Fruit fly (Drosophila melanogaster) whole organism, embryonic: Measurements from ENCODE around the gene Glut4EF.
A peak's percentile ranks its signal among the peaks of the same experiment; 100 is the strongest.

Experiments used
- CG10431 ChIP-seq: fragments of 200-800 bp; sonication (Bioruptor generic); optimal IDR thresholded peaks from 3 replicates; lab custom pipeline; 2018; ENCODE audit warnings: missing biosample characterization, mild to moderate bottlenecking, missing genetic modification characterization
- CG11398 ChIP-seq: fragments of 200-800 bp; sonication (Bioruptor generic); optimal IDR thresholded peaks from 2 replicates; lab custom pipeline; 2016; ENCODE audit warnings: missing biosample characterization, missing genetic modification characterization
- CG11504 ChIP-seq: fragments of 200-800 bp; sonication (Bioruptor generic); optimal IDR thresholded peaks from 3 replicates; lab custom pipeline; 2019; ENCODE audit warnings: missing biosample characterization, mild to moderate bottlenecking, missing genetic modification characterization, moderate library complexity
- CG11723 ChIP-seq: fragments of 200-800 bp; sonication (Bioruptor generic); optimal IDR thresholded peaks from 2 replicates; lab custom pipeline; 2017; ENCODE audit warnings: missing biosample characterization, mild to moderate bottlenecking, missing genetic modification characterization
- CG12236 ChIP-seq: fragments of 200-800 bp; sonication (Bioruptor generic); optimal IDR thresholded peaks from 2 replicates; lab custom pipeline; 2016; ENCODE audit warnings: missing biosample characterization, missing genetic modification characterization
- CG12769 ChIP-seq: fragments of 200-800 bp; sonication (Bioruptor generic); optimal IDR thresholded peaks from 2 replicates; lab custom pipeline; 2019; ENCODE audit warnings: missing biosample characterization, mild to moderate bottlenecking, missing genetic modification characterization, moderate library complexity
- CG14441 ChIP-seq: fragments of 200-800 bp; sonication (Bioruptor generic); IDR thresholded peaks from 2 replicates; pipeline ENCODE4 v1.3.6; 2022; ENCODE audit warnings: missing biosample characterization, missing genetic modification characterization
- CG16813 ChIP-seq: fragments of 200-800 bp; sonication (Bioruptor generic); IDR thresholded peaks from 3 replicates; pipeline ENCODE4 v1.3.6; 2022; ENCODE audit warnings: missing biosample characterization, missing genetic modification characterization; ENCODE audit not compliant: partially characterized antibody
- CG17802 ChIP-seq: fragments of 200-800 bp; sonication (Bioruptor generic); optimal IDR thresholded peaks from 2 replicates; lab custom pipeline; 2018; ENCODE audit warnings: missing biosample characterization, mild to moderate bottlenecking, missing genetic modification characterization, moderate library complexity
- CG18619 ChIP-seq: fragments of 200-800 bp; sonication (Bioruptor generic); optimal IDR thresholded peaks from 3 replicates; lab custom pipeline; 2017; ENCODE audit warnings: missing biosample characterization, mild to moderate bottlenecking, missing genetic modification characterization
- CG2116 ChIP-seq: fragments of 200-800 bp; sonication (Bioruptor generic); optimal IDR thresholded peaks from 3 replicates; lab custom pipeline; 2018; ENCODE audit warnings: missing biosample characterization, mild to moderate bottlenecking, missing genetic modification characterization
- CG2202 ChIP-seq: fragments of 200-800 bp; sonication (Bioruptor generic); optimal IDR thresholded peaks from 2 replicates; lab custom pipeline; 2018; ENCODE audit warnings: missing biosample characterization, mild to moderate bottlenecking, missing genetic modification characterization
- CG30431 ChIP-seq: fragments of 200-800 bp; sonication (Bioruptor generic); optimal IDR thresholded peaks from 2 replicates; lab custom pipeline; 2017; ENCODE audit warnings: missing biosample characterization, missing genetic modification characterization
- CG31365 ChIP-seq: fragments of 200-800 bp; sonication (Bioruptor generic); optimal IDR thresholded peaks from 2 replicates; lab custom pipeline; 2018; ENCODE audit warnings: missing biosample characterization, mild to moderate bottlenecking, missing genetic modification characterization
- CG33557 ChIP-seq: fragments of 200-800 bp; sonication (Bioruptor generic); optimal IDR thresholded peaks from 2 replicates; lab custom pipeline; 2019; ENCODE audit warnings: missing biosample characterization, mild to moderate bottlenecking, missing genetic modification characterization, moderate library complexity
- CG4360 ChIP-seq: fragments of 200-800 bp; sonication (Bioruptor generic); IDR thresholded peaks from 2 replicates; pipeline ENCODE4 v1.3.6; 2022; ENCODE audit warnings: missing biosample characterization, missing genetic modification characterization
- CG4730 ChIP-seq: fragments of 200-800 bp; sonication (Bioruptor generic); IDR thresholded peaks from 2 replicates; pipeline ENCODE4 v1.3.6; 2022; ENCODE audit warnings: missing biosample characterization, missing genetic modification characterization
- CG5180 ChIP-seq: fragments of 200-800 bp; sonication (Bioruptor generic); optimal IDR thresholded peaks from 3 replicates; lab custom pipeline; 2017; ENCODE audit warnings: missing biosample characterization, missing genetic modification characterization, mild to moderate bottlenecking, moderate library complexity, missing genetic modification reagents
- CG6654 ChIP-seq: fragments of 200-800 bp; sonication (Bioruptor generic); optimal IDR thresholded peaks from 2 replicates; lab custom pipeline; 2017; ENCODE audit warnings: missing biosample characterization, mild to moderate bottlenecking, missing genetic modification characterization
- CG6765 ChIP-seq: fragments of 200-800 bp; sonication (Bioruptor generic); optimal IDR thresholded peaks from 3 replicates; lab custom pipeline; 2017; ENCODE audit warnings: missing biosample characterization, mild to moderate bottlenecking, missing genetic modification characterization
- CG6854 ChIP-seq: fragments of 200-800 bp; sonication (Bioruptor generic); optimal IDR thresholded peaks from 3 replicates; lab custom pipeline; 2017; ENCODE audit warnings: missing biosample characterization, mild to moderate bottlenecking, missing genetic modification characterization
- CG7271 ChIP-seq: fragments of 200-800 bp; sonication (Bioruptor generic); optimal IDR thresholded peaks from 2 replicates; lab custom pipeline; 2018; ENCODE audit warnings: missing biosample characterization, mild to moderate bottlenecking, missing genetic modification characterization, moderate library complexity
- CG8944 ChIP-seq: fragments of 200-800 bp; sonication (Bioruptor generic); optimal IDR thresholded peaks from 3 replicates; lab custom pipeline; 2016; ENCODE audit warnings: missing biosample characterization, missing genetic modification characterization
- CG9727 ChIP-seq: fragments of 200-800 bp; sonication (Bioruptor generic); optimal IDR thresholded peaks from 3 replicates; lab custom pipeline; 2017; ENCODE audit warnings: missing biosample characterization, mild to moderate bottlenecking, missing genetic modification characterization
- CkIIα-i1 ChIP-seq: fragments of 200-800 bp; sonication (Bioruptor generic); IDR thresholded peaks from 2 replicates; pipeline ENCODE4 v1.3.6; 2022; ENCODE audit warnings: missing biosample characterization, missing genetic modification characterization
- Dip2 ChIP-seq: fragments of 200-800 bp; sonication (Bioruptor generic); IDR thresholded peaks from 2 replicates; pipeline ENCODE4 v1.3.6; 2022; ENCODE audit warnings: missing biosample characterization, missing genetic modification characterization
- Gsc ChIP-seq: fragments of 200-800 bp; sonication (Bioruptor generic); IDR thresholded peaks from 2 replicates; pipeline ENCODE4 v1.3.6; 2022; ENCODE audit warnings: missing biosample characterization, missing genetic modification characterization
- H2.0 ChIP-seq: fragments of 200-800 bp; sonication (Bioruptor generic); IDR thresholded peaks from 2 replicates; pipeline ENCODE4 v1.3.6; 2022; ENCODE audit warnings: missing biosample characterization, missing genetic modification characterization
- Meics ChIP-seq: fragments of 200-800 bp; sonication (Bioruptor generic); optimal IDR thresholded peaks from 2 replicates; lab custom pipeline; 2017; ENCODE audit warnings: missing biosample characterization, mild to moderate bottlenecking, missing genetic modification characterization
- NC2α ChIP-seq: fragments of 200-800 bp; sonication (Bioruptor generic); optimal IDR thresholded peaks from 2 replicates; lab custom pipeline; 2016; ENCODE audit warnings: missing biosample characterization, missing genetic modification characterization
- ap ChIP-seq: fragments of 200-800 bp; sonication (Bioruptor generic); IDR thresholded peaks from 2 replicates; pipeline ENCODE4 v1.3.6; 2022; ENCODE audit warnings: missing biosample characterization, missing genetic modification characterization
- crc ChIP-seq: fragments of 200-800 bp; sonication (Bioruptor generic); optimal IDR thresholded peaks from 2 replicates; lab custom pipeline; 2016; ENCODE audit warnings: missing biosample characterization, missing genetic modification characterization
- dmrt11E ChIP-seq: fragments of 200-800 bp; sonication (Bioruptor generic); optimal IDR thresholded peaks from 3 replicates; lab custom pipeline; 2018; ENCODE audit warnings: missing biosample characterization, mild to moderate bottlenecking, missing genetic modification characterization, moderate library complexity
- emc ChIP-seq: fragments of 200-800 bp; sonication (Bioruptor generic); optimal IDR thresholded peaks from 2 replicates; lab custom pipeline; 2016; ENCODE audit warnings: missing biosample characterization, missing genetic modification characterization
- ewg ChIP-seq: fragments of 200-800 bp; sonication (Bioruptor generic); optimal IDR thresholded peaks from 3 replicates; lab custom pipeline; 2017; ENCODE audit warnings: mild to moderate bottlenecking, missing biosample characterization, missing genetic modification reagents, missing genetic modification characterization
- fu2 ChIP-seq: fragments of 200-800 bp; sonication (Bioruptor generic); optimal IDR thresholded peaks from 2 replicates; lab custom pipeline; 2016; ENCODE audit warnings: missing biosample characterization, missing genetic modification characterization
- grn ChIP-seq: fragments of 200-800 bp; sonication (Bioruptor generic); optimal IDR thresholded peaks from 3 replicates; lab custom pipeline; 2017; ENCODE audit warnings: missing biosample characterization, missing genetic modification characterization
- gt ChIP-seq: fragments of 200-800 bp; sonication (Bioruptor generic); IDR thresholded peaks from 2 replicates; pipeline ENCODE4 v1.3.6; 2022; ENCODE audit warnings: missing biosample characterization, missing genetic modification characterization
- hb ChIP-seq: fragments of 200-800 bp; sonication (Bioruptor generic); IDR thresholded peaks from 3 replicates; pipeline ENCODE4 v1.3.6; 2022; ENCODE audit warnings: missing biosample characterization, missing genetic modification characterization; ENCODE audit not compliant: partially characterized antibody
- kay ChIP-seq: fragments of 200-800 bp; sonication (Bioruptor generic); optimal IDR thresholded peaks from 2 replicates; lab custom pipeline; 2016; ENCODE audit warnings: missing biosample characterization, missing genetic modification characterization
- lab ChIP-seq: fragments of 200-800 bp; sonication (Bioruptor generic); optimal IDR thresholded peaks from 3 replicates; lab custom pipeline; 2017; ENCODE audit warnings: missing biosample characterization, missing genetic modification characterization, mild to moderate bottlenecking, moderate library complexity, missing genetic modification reagents
- maf-S ChIP-seq: fragments of 200-800 bp; sonication (Bioruptor generic); optimal IDR thresholded peaks from 2 replicates; lab custom pipeline; 2016; ENCODE audit warnings: missing biosample characterization, missing genetic modification characterization
- odd ChIP-seq: fragments of 200-800 bp; sonication (Bioruptor generic); optimal IDR thresholded peaks from 2 replicates; lab custom pipeline; 2017; ENCODE audit warnings: missing biosample characterization, mild to moderate bottlenecking, missing genetic modification characterization
- onecut ChIP-seq: fragments of 200-800 bp; sonication (Bioruptor generic); IDR thresholded peaks from 2 replicates; pipeline ENCODE4 v1.3.6; 2022; ENCODE audit warnings: missing biosample characterization, missing genetic modification characterization
- psq ChIP-seq: fragments of 200-800 bp; sonication (Bioruptor generic); optimal IDR thresholded peaks from 2 replicates; lab custom pipeline; 2017; ENCODE audit warnings: missing biosample characterization, missing genetic modification characterization
- pzg ChIP-seq: fragments of 200-800 bp; sonication (Bioruptor generic); optimal IDR thresholded peaks from 3 replicates; lab custom pipeline; 2018; ENCODE audit warnings: missing biosample characterization, mild to moderate bottlenecking, missing genetic modification characterization, moderate library complexity
- sens ChIP-seq: fragments of 200-800 bp; sonication (Bioruptor generic); peaks from one replicate; lab custom pipeline; 2016; ENCODE audit warnings: missing biosample characterization, missing genetic modification characterization
- slp2 ChIP-seq: fragments of 200-800 bp; sonication (Bioruptor generic); optimal IDR thresholded peaks from 2 replicates; lab custom pipeline; 2016; ENCODE audit warnings: missing biosample characterization, missing genetic modification characterization
- sob ChIP-seq: fragments of 200-800 bp; sonication (Bioruptor generic); IDR thresholded peaks from 2 replicates; pipeline ENCODE4 v1.3.6; 2022; ENCODE audit warnings: missing biosample characterization, missing genetic modification characterization
- sug ChIP-seq: fragments of 200-800 bp; optimal IDR thresholded peaks from 2 replicates; lab custom pipeline; 2019; ENCODE audit warnings: missing biosample characterization, mild to moderate bottlenecking, missing genetic modification characterization, moderate library complexity
- zfh1 ChIP-seq: fragments of 200-800 bp; sonication (Bioruptor generic); IDR thresholded peaks from 3 replicates; pipeline ENCODE4 v1.3.6; 2022; ENCODE audit warnings: missing biosample characterization, missing genetic modification characterization

Glut4EF gene

dm6 chr3R:9891948-9892608 is 17.6 kb downstream of the Glut4EF start (continued):
- no peak for TF ChIP-seq CG12236 (GFP tag; lab: Kevin White, UChicago)
- TF ChIP-seq ap (GFP tag; lab: Robert Waterston, UW), result no peak
- no peak for TF ChIP-seq CG2202 (tag; lab: Kevin White, UChicago)
- no peak for TF ChIP-seq lab (GFP tag; lab: Kevin White, UChicago)
- TF ChIP-seq CG4730 (GFP tag; lab: Robert Waterston, UW), result no peak
- TF ChIP-seq CG17802, result no peak
- TF ChIP-seq CG33557, result no peak
- TF ChIP-seq slp2, result no peak
- no peak for TF ChIP-seq sob
- TF ChIP-seq odd (GFP tag; lab: Kevin White, UChicago), result no peak
- TF ChIP-seq CG14441, result no peak
- TF ChIP-seq CG7271 (tag; lab: Kevin White, UChicago), result no peak
- peak; percentile 24 for TF ChIP-seq sug (tag; lab: Kevin White, UChicago)
- TF ChIP-seq CG16813 (GFP tag; lab: Robert Waterston, UW), result no peak
- TF ChIP-seq grn (GFP tag; lab: Kevin White, UChicago), result peak; percentile 11
- TF ChIP-seq fu2 (GFP tag; lab: Kevin White, UChicago), result no peak
- no peak for TF ChIP-seq CG5180 (GFP tag; lab: Kevin White, UChicago)
- no peak for TF ChIP-seq CG9727 (GFP tag; lab: Kevin White, UChicago)
- peak; percentile 40 for TF ChIP-seq sens (GFP tag; lab: Kevin White, UChicago)
- TF ChIP-seq CG4360, result no peak
- no peak for TF ChIP-seq onecut (GFP tag; lab: Robert Waterston, UW)
- TF ChIP-seq CG11504 (tag; lab: Kevin White, UChicago), result no peak
- TF ChIP-seq CG10431 (GFP tag; lab: Kevin White, UChicago), result no peak
- no peak for TF ChIP-seq CG18619 (GFP tag; lab: Kevin White, UChicago)
- no peak for TF ChIP-seq CG11723
- TF ChIP-seq crc (GFP tag; lab: Kevin White, UChicago), result no peak
- no peak for TF ChIP-seq dmrt11E
- no peak for TF ChIP-seq CG2116
- peak; percentile 12 for TF ChIP-seq CG12769 (tag; lab: Kevin White, UChicago)
- TF ChIP-seq CG8944, result no peak
- no peak for TF ChIP-seq CG6654 (GFP tag; lab: Kevin White, UChicago)
- TF ChIP-seq psq (GFP tag; lab: Kevin White, UChicago), result peak; percentile 7
- no peak for TF ChIP-seq CkIIα-i1 (GFP tag; lab: Robert Waterston, UW)
- TF ChIP-seq Meics, result no peak
- TF ChIP-seq kay (GFP tag; lab: Kevin White, UChicago), result no peak
- no peak for TF ChIP-seq Gsc (GFP tag; lab: Robert Waterston, UW)
- no peak for TF ChIP-seq maf-S (GFP tag; lab: Kevin White, UChicago)
- no peak for TF ChIP-seq CG11398 (GFP tag; lab: Kevin White, UChicago)
- TF ChIP-seq hb (GFP tag; lab: Robert Waterston, UW), result no peak
- no peak for TF ChIP-seq ewg (GFP tag; lab: Kevin White, UChicago)
- TF ChIP-seq NC2α (GFP tag; lab: Kevin White, UChicago), result no peak
- no peak for TF ChIP-seq CG30431 (GFP tag; lab: Kevin White, UChicago)
- no peak for TF ChIP-seq emc (GFP tag; lab: Kevin White, UChicago)
- TF ChIP-seq pzg (GFP tag; lab: Kevin White, UChicago), result no peak
- no peak for TF ChIP-seq CG31365 (tag; lab: Kevin White, UChicago)
- TF ChIP-seq gt (GFP tag; lab: Robert Waterston, UW), result no peak
- no peak for TF ChIP-seq H2.0 (GFP tag; lab: Robert Waterston, UW)
- TF ChIP-seq Dip2 (GFP tag; lab: Robert Waterston, UW), result no peak
- TF ChIP-seq CG6854, result no peak
- no peak for TF ChIP-seq zfh1 (GFP tag; lab: Robert Waterston, UW)
- no peak for TF ChIP-seq CG6765
